Fruit fly (Drosophila melanogaster): ENCODE results near the gene rdgA.

dm6 chrX:9029900-9030373, 123.1 kb downstream of the rdgA start, which contains the start of gene Nost:
- peak; percentile 13 for TF ChIP-seq CG12768 (GFP tag; optimal IDR thresholded peaks at IDR 0.05)
- TF ChIP-seq CG7045 (GFP tag; optimal IDR thresholded peaks at IDR 0.05) = no peak
- peak; percentile 27 for TF ChIP-seq bab1 (GFP tag; optimal IDR thresholded peaks at IDR 0.05)
- no peak for TF ChIP-seq CG5204 (GFP tag; optimal IDR thresholded peaks at IDR 0.05)
- no peak for TF ChIP-seq toe (GFP tag; optimal IDR thresholded peaks at IDR 0.05)
- TF ChIP-seq ovo (GFP tag; optimal IDR thresholded peaks at IDR 0.05) = no peak
- no peak for TF ChIP-seq pad (GFP tag; optimal IDR thresholded peaks at IDR 0.05)
- TF ChIP-seq Mnt (GFP tag; optimal IDR thresholded peaks at IDR 0.05) = peak; percentile 23
